Worm (Caenorhabditis elegans): Measurements from ENCODE around the gene ndab-1.

- TF ChIP-seq ama-1 (optimal IDR thresholded peaks at IDR 0.05) (no peak), nhr-237 (tag; optimal IDR thresholded peaks at IDR 0.05) (no peak), sma-3 (GFP tag; optimal IDR thresholded peaks at IDR 0.05) (no peak), ceh-82 (tag; optimal IDR thresholded peaks at IDR 0.05) (no peak), ztf-11 (tag; optimal IDR thresholded peaks at IDR 0.05) (no peak), snpc-4 (tag; optimal IDR thresholded peaks at IDR 0.05) (no peak), ZK546.5 (tag; optimal IDR thresholded peaks at IDR 0.05) (no peak), lin-39 (tag; optimal IDR thresholded peaks at IDR 0.05) (no peak)
Measured at ce11 chrIII:11909778-11910177, 5.7 kb downstream of the ndab-1 start, which contains the start of gene faah-4.

Data from whole organism, L2 larva.